Worm (Caenorhabditis elegans): Measurements from ENCODE around the gene R12B2.8.

The R12B2.8 gene

ce11 chrIII:5785273-5785929, 38.3 kb upstream of the R12B2.8 start, which contains the start of gene Y37B11A.3 (continued):
- TF ChIP-seq madf-5 (GFP tag; IDR thresholded peaks at IDR 0.05), result no peak
- no peak for TF ChIP-seq dmd-8 (GFP tag; IDR thresholded peaks at IDR 0.05)
- TF ChIP-seq lin-39 (tag; optimal IDR thresholded peaks at IDR 0.05), result no peak
- TF ChIP-seq R02D3.7 (tag; optimal IDR thresholded peaks at IDR 0.05), result no peak
- no peak for TF ChIP-seq mxl-2 (GFP tag; conservative IDR thresholded peaks at IDR 0.05)
- TF ChIP-seq zag-1 (tag; optimal IDR thresholded peaks at IDR 0.05), result no peak
- peak; percentile 33 for TF ChIP-seq nhr-48 (tag; optimal IDR thresholded peaks at IDR 0.05)
- no peak for TF ChIP-seq skn-1 (tag; optimal IDR thresholded peaks at IDR 0.05)
- no peak for TF ChIP-seq F44E2.7 (GFP tag; IDR thresholded peaks at IDR 0.05)
- TF ChIP-seq T20F7.1 (GFP tag; optimal IDR thresholded peaks at IDR 0.05), result no peak
- no peak for TF ChIP-seq daf-12 (tag; optimal IDR thresholded peaks at IDR 0.05)
- peak; percentile 65 for TF ChIP-seq rbr-2 (tag; optimal IDR thresholded peaks at IDR 0.05)
- TF ChIP-seq lin-15B (tag; optimal IDR thresholded peaks at IDR 0.05), result no peak
- TF ChIP-seq nhr-41 (GFP tag; IDR thresholded peaks at IDR 0.05), result no peak
- no peak for TF ChIP-seq zfp-2 (tag; optimal IDR thresholded peaks at IDR 0.05)
- 0 out of 2 replicates have a peak, but pooled peaks have one; percentile 35 for TF ChIP-seq php-3 (GFP tag; IDR thresholded peaks at IDR 0.05)
- TF ChIP-seq ctbp-1 (GFP tag; IDR thresholded peaks at IDR 0.05), result peak; percentile 51; the same call in 1 of the 2 replicates
- TF ChIP-seq attf-4 (tag; optimal IDR thresholded peaks at IDR 0.05), result no peak
- no peak for TF ChIP-seq ceh-28 (tag; optimal IDR thresholded peaks at IDR 0.05)
- TF ChIP-seq nhr-77 (tag; optimal IDR thresholded peaks at IDR 0.05), result peak; percentile 39
- no peak for TF ChIP-seq daf-8 (GFP tag; IDR thresholded peaks at IDR 0.05)
- TF ChIP-seq gei-8 (GFP tag; optimal IDR thresholded peaks at IDR 0.05), result no peak
- no peak for TF ChIP-seq nhr-42 (GFP tag; IDR thresholded peaks at IDR 0.05)
- no peak for TF ChIP-seq egl-27 (tag; optimal IDR thresholded peaks at IDR 0.05)
- TF ChIP-seq jun-1 (tag; optimal IDR thresholded peaks at IDR 0.05), result peak; percentile 26
- no peak for TF ChIP-seq ceh-32 (tag; optimal IDR thresholded peaks at IDR 0.05; ENCODE audit: poor library complexity)
- TF ChIP-seq nhr-111 (GFP tag; optimal IDR thresholded peaks at IDR 0.05), result no peak

ce11 chrIII:5790550-5790949, 33.2 kb upstream of the R12B2.8 start, which contains the start of gene rev-3:
Gene rev-3 (minus strand): TSS chrIII:5790650.
- TF ChIP-seq nhr-6 (tag; optimal IDR thresholded peaks at IDR 0.05) (no peak), D1046.2 (GFP tag; IDR thresholded peaks at IDR 0.05) (no peak), dve-1 (tag; optimal IDR thresholded peaks at IDR 0.05; ENCODE audit: insufficient read depth) (no peak), dpl-1 (GFP tag; optimal IDR thresholded peaks at IDR 0.05) (no peak), duxl-1 (tag; optimal IDR thresholded peaks at IDR 0.05; ENCODE audit: poor library complexity) (no peak), egl-43 (GFP tag; IDR thresholded peaks at IDR 0.05) (no peak), lir-3 (tag; optimal IDR thresholded peaks at IDR 0.05) (no peak), nhr-77 (tag; optimal IDR thresholded peaks at IDR 0.05) (no peak), Y48G9A.11 (GFP tag; IDR thresholded peaks at IDR 0.05) (no peak), madf-9 (GFP tag; conservative IDR thresholded peaks at IDR 0.05) (no peak), ceh-62 (tag; optimal IDR thresholded peaks at IDR 0.05) (no peak), ctbp-1 (GFP tag; IDR thresholded peaks at IDR 0.05) (no peak), lin-13 (GFP tag; optimal IDR thresholded peaks at IDR 0.05) (no peak)

ce11 chrIII:5794982-5795381, 28.7 kb upstream of the R12B2.8 start:
- TF ChIP-seq mxl-2 (GFP tag; conservative IDR thresholded peaks at IDR 0.05), result no peak
- TF ChIP-seq zip-2 (tag; optimal IDR thresholded peaks at IDR 0.05), result no peak
- no peak for TF ChIP-seq set-16 (GFP tag; IDR thresholded peaks at IDR 0.05)
- no peak for TF ChIP-seq nhr-41 (GFP tag; IDR thresholded peaks at IDR 0.05)
- TF ChIP-seq Y105C5A.15 (GFP tag; IDR thresholded peaks at IDR 0.05), result no peak
- no peak for TF ChIP-seq gei-8 (GFP tag; optimal IDR thresholded peaks at IDR 0.05)
- no peak for TF ChIP-seq nhr-237 (tag; optimal IDR thresholded peaks at IDR 0.05)
- no peak for TF ChIP-seq ZK546.5 (tag; optimal IDR thresholded peaks at IDR 0.05)
- no peak for TF ChIP-seq mep-1 (tag; optimal IDR thresholded peaks at IDR 0.05)

All from whole organism, L4 larva.